Worm (Caenorhabditis elegans): Measurements from ENCODE around the gene jmjd-1.2.

ce11 chrIV:4705922-4706321 is 45.1 kb downstream of the jmjd-1.2 start:
- no peak for TF ChIP-seq unc-86 (tag; optimal IDR thresholded peaks at IDR 0.05)
- no peak for TF ChIP-seq elt-4 (tag; optimal IDR thresholded peaks at IDR 0.05)
